Worm (Caenorhabditis elegans) whole organism, L1 larva: ENCODE data around the gene Y73F8A.22.

Source experiments
- C34B4.2 ChIP-seq: sonication (generic microtip); optimal IDR thresholded peaks from 2 replicates; lab custom pipeline; 2017; ENCODE audit warnings: mild to moderate bottlenecking, missing genetic modification characterization, missing compliant biosample characterization
- Y116A8C.19 ChIP-seq: sonication (generic microtip); optimal IDR thresholded peaks from 2 replicates; lab custom pipeline; 2016; ENCODE audit warnings: missing compliant biosample characterization, missing genetic modification characterization, borderline replicate concordance
- aha-1 ChIP-seq: fragments of 150-350 bp; optimal IDR thresholded peaks from 2 replicates; lab custom pipeline; 2014; ENCODE audit warnings: missing biosample characterization, missing genetic modification characterization
- alr-1 ChIP-seq: fragments of 200-800 bp; sonication (Bioruptor generic); optimal IDR thresholded peaks from 2 replicates; lab custom pipeline; 2018; ENCODE audit warnings: borderline replicate concordance, mild to moderate bottlenecking, missing genetic modification characterization, missing compliant biosample characterization
- ama-1 ChIP-seq: fragments of 150-350 bp; optimal IDR thresholded peaks from 2 replicates; lab custom pipeline; 2014
- blmp-1 ChIP-seq: fragments of 150-350 bp; optimal IDR thresholded peaks from 2 replicates; lab custom pipeline; 2014; ENCODE audit warnings: missing biosample characterization, missing genetic modification characterization
- ceh-82 ChIP-seq, 3 experiments: fragments of 150-350 bp in 1 of 3; sonication (generic microtip) in 2 of 3; optimal IDR thresholded peaks; 2 replicates each; lab custom pipeline; 2014 to 2017; ENCODE audit warnings: missing biosample characterization in 3 of 3, missing genetic modification characterization in 3 of 3
- efl-3 ChIP-seq: fragments of 200-800 bp; sonication (Bioruptor generic); optimal IDR thresholded peaks from 2 replicates; lab custom pipeline; 2018; ENCODE audit warnings: mild to moderate bottlenecking, missing genetic modification characterization, missing compliant biosample characterization
- egl-27 ChIP-seq, 2 experiments: fragments of 150-350 bp in 1 of 2; sonication (generic microtip); optimal IDR thresholded peaks; 3 replicates each; lab custom pipeline; 2017 to 2018; ENCODE audit warnings: missing biosample characterization in 2 of 2, missing genetic modification characterization in 2 of 2, missing genetic modification reagents in 2 of 2
- elt-2 ChIP-seq: sonication (generic microtip); optimal IDR thresholded peaks from 2 replicates; lab custom pipeline; 2016; ENCODE audit warnings: missing genetic modification characterization, mild to moderate bottlenecking, inconsistent platforms, missing compliant biosample characterization, missing genetic modification reagents
- fkh-10 ChIP-seq: sonication (generic microtip); optimal IDR thresholded peaks from 2 replicates; lab custom pipeline; 2017; ENCODE audit warnings: missing biosample characterization, missing genetic modification reagents, missing genetic modification characterization
- fkh-4 ChIP-seq: sonication (generic microtip); optimal IDR thresholded peaks from 2 replicates; lab custom pipeline; 2016; ENCODE audit warnings: missing compliant biosample characterization, missing genetic modification characterization, borderline replicate concordance
- fkh-8 ChIP-seq: sonication (generic microtip); optimal IDR thresholded peaks from 2 replicates; lab custom pipeline; 2016; ENCODE audit warnings: mild to moderate bottlenecking, missing genetic modification characterization, missing compliant biosample characterization
- fos-1 ChIP-seq: fragments of 150-350 bp; optimal IDR thresholded peaks from 2 replicates; lab custom pipeline; 2014; ENCODE audit warnings: missing biosample characterization, missing genetic modification characterization
- grh-1 ChIP-seq: fragments of 200-800 bp; sonication (Bioruptor generic); IDR thresholded peaks from 2 replicates; pipeline ENCODE4 v1.3.6; 2022; ENCODE audit warnings: missing genetic modification reagents, missing genetic modification characterization, missing compliant biosample characterization
- hpl-2 ChIP-seq: fragments of 150-350 bp; optimal IDR thresholded peaks from 2 replicates; lab custom pipeline; 2014; ENCODE audit warnings: missing biosample characterization, missing genetic modification reagents, missing genetic modification characterization
- lin-15B ChIP-seq: fragments of 150-350 bp; sonication (generic microtip); optimal IDR thresholded peaks from 3 replicates; lab custom pipeline; 2014; ENCODE audit warnings: missing biosample characterization, missing genetic modification characterization
- lin-39 ChIP-seq: fragments of 150-350 bp; optimal IDR thresholded peaks from 2 replicates; lab custom pipeline; 2014; ENCODE audit warnings: missing biosample characterization, missing genetic modification reagents, missing genetic modification characterization
- mab-9 ChIP-seq: fragments of 200-800 bp; sonication (Bioruptor generic); IDR thresholded peaks from 2 replicates; pipeline ENCODE4 v1.3.6; 2022; ENCODE audit warnings: missing genetic modification reagents, missing genetic modification characterization, missing compliant biosample characterization
- mdl-1 ChIP-seq, 2 experiments: fragments of 150-350 bp; optimal IDR thresholded peaks; 2 replicates each; lab custom pipeline; 2014 to 2017; ENCODE audit warnings: missing biosample characterization in 2 of 2, missing genetic modification characterization in 2 of 2, inconsistent platforms in 1 of 2
- nhr-11 ChIP-seq: fragments of 150-350 bp; optimal IDR thresholded peaks from 2 replicates; lab custom pipeline; 2014; ENCODE audit warnings: missing biosample characterization, missing genetic modification characterization
- nhr-20 ChIP-seq: sonication (generic microtip); optimal IDR thresholded peaks from 2 replicates; lab custom pipeline; 2016; ENCODE audit warnings: mild to moderate bottlenecking, missing genetic modification characterization, missing compliant biosample characterization
- nhr-28 ChIP-seq: fragments of 150-350 bp; optimal IDR thresholded peaks from 2 replicates; lab custom pipeline; 2014; ENCODE audit warnings: missing biosample characterization, missing genetic modification characterization
- nhr-71 ChIP-seq: sonication (generic microtip); optimal IDR thresholded peaks from 2 replicates; lab custom pipeline; 2016; ENCODE audit warnings: mild to moderate bottlenecking, missing genetic modification characterization, moderate library complexity, missing compliant biosample characterization
- nhr-85 ChIP-seq: sonication (generic microtip); peaks from one replicate; lab custom pipeline; 2016; ENCODE audit warnings: missing genetic modification characterization, inconsistent platforms, missing compliant biosample characterization
- pax-3 ChIP-seq: fragments of 200-800 bp; sonication (Bioruptor generic); optimal IDR thresholded peaks from 2 replicates; lab custom pipeline; 2018; ENCODE audit warnings: mild to moderate bottlenecking, missing genetic modification characterization, moderate library complexity, missing compliant biosample characterization
- pqm-1 ChIP-seq: sonication (generic microtip); optimal IDR thresholded peaks from 3 replicates; lab custom pipeline; 2017; ENCODE audit warnings: missing biosample characterization, missing genetic modification characterization
- skn-1 ChIP-seq: fragments of 150-350 bp; optimal IDR thresholded peaks from 2 replicates; lab custom pipeline; 2014; ENCODE audit warnings: missing biosample characterization, missing genetic modification characterization
- snpc-4 ChIP-seq: fragments of 150-350 bp; optimal IDR thresholded peaks from 2 replicates; lab custom pipeline; 2014; ENCODE audit warnings: missing biosample characterization, missing genetic modification characterization
- swsn-7 ChIP-seq: sonication (generic microtip); optimal IDR thresholded peaks from 2 replicates; lab custom pipeline; 2016; ENCODE audit warnings: missing genetic modification characterization, missing compliant biosample characterization
- tbx-2 ChIP-seq: sonication (generic microtip); optimal IDR thresholded peaks from 2 replicates; lab custom pipeline; 2016; ENCODE audit warnings: missing genetic modification characterization, missing compliant biosample characterization
- tlp-1 ChIP-seq: fragments of 150-350 bp; optimal IDR thresholded peaks from 2 replicates; lab custom pipeline; 2014; ENCODE audit warnings: missing biosample characterization, missing genetic modification characterization
- unc-130 ChIP-seq: fragments of 150-350 bp; optimal IDR thresholded peaks from 2 replicates; lab custom pipeline; 2017; ENCODE audit warnings: missing biosample characterization, missing genetic modification characterization, inconsistent platforms
- unc-30 ChIP-seq: sonication (generic microtip); optimal IDR thresholded peaks from 2 replicates; lab custom pipeline; 2017; ENCODE audit warnings: missing biosample characterization, missing genetic modification characterization
- unc-62 ChIP-seq: fragments of 150-350 bp; optimal IDR thresholded peaks from 2 replicates; lab custom pipeline; 2014; ENCODE audit warnings: missing biosample characterization, missing genetic modification reagents, missing genetic modification characterization
- vab-15 ChIP-seq: sonication (generic microtip); optimal IDR thresholded peaks from 2 replicates; lab custom pipeline; 2017; ENCODE audit warnings: missing genotype, mild to moderate bottlenecking, missing genetic modification characterization, missing compliant biosample characterization
- xbp-1 ChIP-seq: sonication (generic microtip); optimal IDR thresholded peaks from 2 replicates; lab custom pipeline; 2016; ENCODE audit warnings: missing genetic modification characterization, missing compliant biosample characterization

Y73F8A.22 gene

DNA sequence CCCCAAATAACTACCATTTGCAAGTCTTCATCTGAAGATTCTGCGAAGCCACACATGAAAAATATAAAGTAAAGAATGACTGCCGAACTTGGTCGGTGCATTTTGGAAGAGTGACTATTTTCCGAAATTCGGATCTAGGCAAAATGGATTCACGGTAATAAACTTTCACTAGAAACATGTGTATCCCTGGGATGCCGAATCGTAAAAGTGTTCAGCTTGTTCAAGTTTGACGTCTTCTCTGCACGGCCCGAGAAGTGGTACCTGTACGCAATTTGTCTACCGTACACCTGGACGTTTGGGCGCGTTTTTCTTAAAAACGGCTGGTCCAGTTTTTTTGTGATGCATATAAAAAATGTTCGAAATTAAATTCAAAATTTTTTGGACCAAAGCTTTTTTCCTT lies 3.3 kb upstream of the Y73F8A.22 start, which contains the start of gene Y73F8A.23:
Y73F8A.23 (minus strand) TSS at position 101 of the 400 bp plus-strand sequence.
- TF ChIP-seq nhr-71 (tag; lab: Kevin White, UChicago): no peak
- no peak for TF ChIP-seq fkh-10
- TF ChIP-seq pax-3 (tag; lab: Kevin White, UChicago): no peak
- no peak for TF ChIP-seq tlp-1 (tag; lab: Kevin White, UChicago)
- TF ChIP-seq nhr-11 (tag; lab: Kevin White, UChicago): no peak
- TF ChIP-seq unc-130 (tag; lab: Kevin White, UChicago): no peak
- no peak for TF ChIP-seq Y116A8C.19 (tag; lab: Kevin White, UChicago)
- TF ChIP-seq lin-39 (tag; lab: Kevin White, UChicago): no peak
- TF ChIP-seq egl-27 (tag; optimal IDR thresholded peaks at IDR 0.05; lab: Kevin White, UChicago): no peak
- no peak for TF ChIP-seq unc-30 (tag; lab: Kevin White, UChicago)
- no peak for TF ChIP-seq fkh-4 (tag; lab: Kevin White, UChicago)
- no peak for TF ChIP-seq ama-1 (lab: Kevin White, UChicago)
- TF ChIP-seq skn-1 (tag; lab: Kevin White, UChicago): no peak

DNA sequence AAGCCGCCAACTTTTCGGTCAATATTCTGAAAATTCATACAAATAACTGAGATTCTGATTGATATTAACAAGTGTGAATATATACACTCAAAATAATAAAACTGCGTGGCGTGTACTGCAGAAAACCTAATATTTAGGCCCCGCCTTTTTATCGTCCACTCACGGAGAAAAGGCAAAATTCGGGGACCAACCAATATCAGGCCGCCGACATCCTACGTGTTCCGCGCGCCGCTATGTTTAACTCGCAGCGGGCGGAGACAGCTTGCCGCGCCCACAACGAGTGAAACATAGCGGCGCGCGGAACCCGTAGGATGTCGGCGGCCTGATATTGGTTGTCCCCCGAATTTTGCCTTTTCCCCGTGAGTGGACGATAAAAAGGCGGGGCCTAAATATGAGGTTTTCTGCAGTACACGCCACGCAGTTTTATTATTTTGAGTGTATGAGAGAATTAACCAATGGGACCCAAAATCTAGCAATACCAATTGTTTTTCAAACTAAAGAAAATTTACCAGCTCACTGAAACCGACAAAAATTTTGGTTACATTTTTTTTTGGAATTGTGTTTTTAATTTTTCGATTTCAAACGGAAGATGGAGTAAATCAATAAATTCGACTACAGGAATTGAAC lies 5.8 kb downstream of the Y73F8A.22 start:
- TF ChIP-seq nhr-85: peak; percentile 25

- TF ChIP-seq mdl-1 (tag; optimal IDR thresholded peaks at IDR 0.05; lab: Kevin White, UChicago) (no peak), hpl-2 (no peak), nhr-20 (tag; lab: Kevin White, UChicago) (no peak), snpc-4 (tag; lab: Kevin White, UChicago) (no peak), swsn-7 (no peak), alr-1 (tag; lab: Kevin White, UChicago) (no peak), vab-15 (tag; lab: Kevin White, UChicago) (no peak), elt-2 (tag; lab: Kevin White, UChicago) (no peak), C34B4.2 (tag; lab: Kevin White, UChicago) (no peak), fos-1 (tag; lab: Kevin White, UChicago) (no peak), grh-1 (GFP tag; lab: Robert Waterston, UW) (no peak), efl-3 (GFP tag; lab: Kevin White, UChicago) (no peak), fkh-4 (tag; lab: Kevin White, UChicago) (no peak)
These were observed 7.4 kb downstream of the Y73F8A.22 start for ce11 chrIV:15433805-15434204.

DNA sequence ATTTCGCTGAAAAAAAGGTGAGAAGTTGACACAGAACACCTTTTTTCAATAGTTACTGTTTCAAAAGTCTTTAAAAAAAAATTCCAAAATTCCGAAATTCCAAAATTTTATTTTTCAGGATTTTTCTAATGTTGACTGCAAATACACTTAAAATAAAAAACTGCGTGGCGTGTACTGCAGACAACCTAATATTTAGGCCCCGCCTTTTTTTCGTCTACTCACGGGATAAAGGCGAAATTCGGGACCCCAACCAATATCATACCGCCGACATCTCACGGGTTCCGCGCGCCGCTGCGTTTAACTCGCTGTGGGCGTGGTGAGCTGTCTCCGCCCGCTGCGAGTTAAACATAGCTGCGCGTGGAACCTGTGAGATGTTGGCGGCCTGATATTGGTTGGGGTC lies 38.6 kb downstream of the Y73F8A.22 start:
- TF ChIP-seq ceh-82 (tag; optimal IDR thresholded peaks at IDR 0.05; lab: Kevin White, UChicago) (no peak), unc-30 (tag; lab: Kevin White, UChicago) (no peak), fkh-4 (tag; lab: Kevin White, UChicago) (no peak), pqm-1 (no peak), blmp-1 (tag; lab: Kevin White, UChicago) (no peak), unc-62 (GFP tag; lab: Kevin White, UChicago) (no peak), aha-1 (no peak), tbx-2 (tag; lab: Kevin White, UChicago) (no peak), mab-9 (GFP tag; lab: Robert Waterston, UW) (no peak), fkh-8 (tag; lab: Kevin White, UChicago) (no peak), xbp-1 (tag; lab: Kevin White, UChicago) (no peak), lin-15B (tag; lab: Kevin White, UChicago) (no peak), nhr-28 (no peak)
